Worm (Caenorhabditis elegans): ENCODE measurements around the gene lite-1.

Gene lite-1

ce11 chrX:6232998-6233626 lies 2.5 kb upstream of the lite-1 start, which contains the start of gene C14F11.4:
TSS of gene C14F11.4 (minus strand) at chrX:6233048.
- no peak for TF ChIP-seq unc-62 (GFP tag; optimal IDR thresholded peaks at IDR 0.05)

ce11 chrX:6224841-6225240 lies 5.7 kb downstream of the lite-1 start:
- TF ChIP-seq unc-62 (GFP tag; optimal IDR thresholded peaks at IDR 0.05) = no peak

ce11 chrX:6221097-6221496 lies 9.5 kb downstream of the lite-1 start:
- no peak for TF ChIP-seq unc-62 (GFP tag; optimal IDR thresholded peaks at IDR 0.05)

- no peak for TF ChIP-seq unc-62 (GFP tag; optimal IDR thresholded peaks at IDR 0.05)
Observed at ce11 chrX:6219892-6220291, 10.7 kb downstream of the lite-1 start.

- no peak for TF ChIP-seq unc-62 (GFP tag; optimal IDR thresholded peaks at IDR 0.05)
Observed at ce11 chrX:6216551-6216950, 14.0 kb downstream of the lite-1 start, which contains the start of gene lrch-1. TSS of gene lrch-1 (minus strand) at chrX:6216651.

ce11 chrX:6211322-6211820 lies 19.2 kb downstream of the lite-1 start:
- TF ChIP-seq unc-62 (GFP tag; optimal IDR thresholded peaks at IDR 0.05) = no peak

- no peak for TF ChIP-seq unc-62 (GFP tag; optimal IDR thresholded peaks at IDR 0.05)
Observed at ce11 chrX:6208463-6208862, 22.1 kb downstream of the lite-1 start, which contains the start of gene C14F11.7. TSS of gene C14F11.7 (minus strand) at chrX:6208563.

ce11 chrX:6207687-6208088 lies 22.9 kb downstream of the lite-1 start, which contains the start of gene T13C5.6:
TSS of gene T13C5.6 (minus strand) at chrX:6207687.
- TF ChIP-seq unc-62 (GFP tag; optimal IDR thresholded peaks at IDR 0.05) = no peak

- no peak for TF ChIP-seq unc-62 (GFP tag; optimal IDR thresholded peaks at IDR 0.05)
Observed at ce11 chrX:6206305-6206704, 24.3 kb downstream of the lite-1 start, which contains the start of gene mtp-18. TSS of gene mtp-18 (minus strand) at chrX:6206405.

ce11 chrX:6205325-6205724 lies 25.2 kb downstream of the lite-1 start:
- TF ChIP-seq unc-62 (GFP tag; optimal IDR thresholded peaks at IDR 0.05) = no peak

ce11 chrX:6204696-6205232 lies 25.8 kb downstream of the lite-1 start, which contains the start of gene bca-1:
TSS of gene bca-1 (minus strand) at chrX:6204746.
- no peak for TF ChIP-seq unc-62 (GFP tag; optimal IDR thresholded peaks at IDR 0.05)

- no peak for TF ChIP-seq unc-62 (GFP tag; optimal IDR thresholded peaks at IDR 0.05)
Observed at ce11 chrX:6203315-6203714, 27.3 kb downstream of the lite-1 start.

ce11 chrX:6202809-6203208 lies 27.8 kb downstream of the lite-1 start:
- TF ChIP-seq unc-62 (GFP tag; optimal IDR thresholded peaks at IDR 0.05) = no peak

- TF ChIP-seq unc-62 (GFP tag; optimal IDR thresholded peaks at IDR 0.05) = no peak
Observed at ce11 chrX:6201542-6201941, 29.0 kb downstream of the lite-1 start.

ce11 chrX:6196627-6197026 lies 33.9 kb downstream of the lite-1 start, which contains the start of gene daf-9:
TSS of gene daf-9 (plus strand) at chrX:6196927.
- TF ChIP-seq unc-62 (GFP tag; optimal IDR thresholded peaks at IDR 0.05) = no peak

- TF ChIP-seq unc-62 (GFP tag; optimal IDR thresholded peaks at IDR 0.05) = no peak
Observed at ce11 chrX:6194191-6194724, 36.3 kb downstream of the lite-1 start, which contains the start of gene ceh-54. TSS of gene ceh-54 (minus strand) at chrX:6194241.

- no peak for TF ChIP-seq unc-62 (GFP tag; optimal IDR thresholded peaks at IDR 0.05)
Observed at ce11 chrX:6189955-6190354, 40.6 kb downstream of the lite-1 start, which contains the start of gene T13C5.9. TSS of gene T13C5.9 (plus strand) at chrX:6190255.

All from whole organism, dauer.